Worm (Caenorhabditis elegans) whole organism, early embryonic: ENCODE measurements around the gene F19H8.2.

Experiments used
- B0310.2 ChIP-seq: sonication (generic microtip); optimal IDR thresholded peaks from 2 replicates; lab custom pipeline; 2016; ENCODE audit warnings: mild to moderate bottlenecking, missing genetic modification characterization, missing compliant biosample characterization
- F13C5.2 ChIP-seq: sonication (generic microtip); optimal IDR thresholded peaks from 2 replicates; lab custom pipeline; 2017; ENCODE audit warnings: mild to moderate bottlenecking, missing genetic modification characterization, inconsistent platforms, missing compliant biosample characterization
- aly-1 ChIP-seq: sonication (generic microtip); optimal IDR thresholded peaks from 2 replicates; lab custom pipeline; 2016; ENCODE audit warnings: missing genetic modification characterization, missing compliant biosample characterization
- ama-1 ChIP-seq: fragments of 150-350 bp; optimal IDR thresholded peaks from 2 replicates; lab custom pipeline; 2014
- flt-1 ChIP-seq: fragments of 200-800 bp; sonication (Bioruptor generic); IDR thresholded peaks from 2 replicates; pipeline ENCODE4 v1.3.6; 2022; ENCODE audit warnings: missing genetic modification characterization, missing compliant biosample characterization
- scrt-1 ChIP-seq: fragments of 200-800 bp; sonication (Bioruptor generic); IDR thresholded peaks from 2 replicates; pipeline ENCODE4 v1.3.6; 2022; ENCODE audit warnings: missing genetic modification characterization, missing compliant biosample characterization
- tbx-37 ChIP-seq: fragments of 200-800 bp; sonication (Bioruptor generic); conservative IDR thresholded peaks from 2 replicates; pipeline ENCODE4 v1.3.6; 2022; ENCODE audit warnings: missing genetic modification reagents, missing genetic modification characterization, missing compliant biosample characterization
- tra-4 ChIP-seq: sonication (generic microtip); optimal IDR thresholded peaks from 2 replicates; lab custom pipeline; 2017; ENCODE audit warnings: missing genetic modification characterization, missing compliant biosample characterization

DNA sequence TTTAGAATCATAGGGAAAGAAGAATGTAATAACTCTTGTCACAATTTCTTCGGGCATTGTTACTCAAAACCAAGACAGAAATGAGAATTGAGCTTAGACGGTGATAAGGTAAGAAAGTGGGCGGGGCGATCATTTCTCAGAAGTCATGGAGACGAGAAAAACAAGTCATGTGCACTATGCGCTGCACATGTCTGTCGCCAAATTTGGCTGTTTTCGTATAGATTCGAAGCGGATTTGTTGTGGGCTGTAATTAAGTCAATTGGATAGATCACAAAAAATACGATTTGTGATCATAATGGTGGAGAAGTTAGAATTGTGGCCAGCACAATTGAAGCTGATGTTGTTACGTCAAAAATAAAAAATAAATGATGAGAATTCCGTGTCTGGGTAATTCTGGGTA is 14.0 kb downstream of the F19H8.2 start, which contains the start of gene C01G12.7:
- TF ChIP-seq ama-1, result no peak
- no peak for TF ChIP-seq scrt-1 (GFP tag; lab: Robert Waterston, UW)
- TF ChIP-seq aly-1 (tag; lab: Kevin White, UChicago), result no peak
- no peak for TF ChIP-seq tra-4
- TF ChIP-seq tbx-37 (GFP tag; lab: Robert Waterston, UW), result no peak
- TF ChIP-seq B0310.2 (tag; lab: Kevin White, UChicago), result no peak
- TF ChIP-seq F13C5.2 (tag; lab: Kevin White, UChicago), result no peak
- no peak for TF ChIP-seq flt-1
